Worm (Caenorhabditis elegans): ENCODE data around the gene paml-1.

The paml-1 gene

DNA sequence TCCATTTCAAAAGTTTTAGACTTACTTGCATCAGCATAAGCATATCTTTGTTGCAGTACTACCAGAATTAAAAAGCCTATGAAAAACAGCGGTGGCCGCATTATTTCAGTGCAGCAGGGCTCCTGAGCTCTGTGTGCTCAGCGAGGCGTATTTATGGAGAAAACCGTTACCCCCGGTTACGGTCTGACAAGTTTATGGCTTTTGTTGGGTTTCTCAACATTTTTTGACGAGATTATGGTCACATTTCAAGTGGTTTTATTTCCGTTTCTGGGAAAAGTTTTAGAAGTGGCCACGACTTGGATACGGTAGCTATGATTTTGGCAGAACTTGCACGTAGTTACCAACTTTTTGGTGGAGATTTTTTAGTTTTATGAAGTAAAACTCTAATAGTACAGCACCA is at the start of gene paml-1:
Gene paml-1, minus strand, starts transcription at position 101 of the 400 bp plus-strand sequence.
- TF ChIP-seq Y55F3AM.14 (GFP tag; optimal IDR thresholded peaks at IDR 0.05) (no peak), elt-1 (tag; optimal IDR thresholded peaks at IDR 0.05) (no peak)

DNA sequence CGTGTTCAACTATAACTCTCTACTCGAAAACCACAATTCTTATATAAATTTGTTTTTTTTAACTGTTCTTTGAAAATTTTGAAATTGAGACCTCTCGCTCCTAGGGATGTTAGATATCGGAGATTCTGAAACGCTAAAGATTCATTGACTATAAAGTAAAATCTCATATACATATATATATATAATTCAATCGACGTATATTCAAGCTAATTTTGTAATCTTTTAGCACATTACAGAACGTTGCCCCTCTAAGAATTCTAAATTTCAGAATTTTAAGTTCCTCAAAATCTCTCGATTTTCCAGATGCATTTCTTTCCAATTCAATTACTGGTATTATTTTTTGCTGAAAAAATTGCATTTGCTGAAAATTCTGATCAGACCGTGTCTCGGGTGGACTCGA is 44.9 kb upstream of the paml-1 start, which contains the start of gene pad-2:
Gene pad-2, plus strand, starts transcription at position 301 of the 400 bp plus-strand sequence.
- TF ChIP-seq nhr-11 (tag; optimal IDR thresholded peaks at IDR 0.05) (no peak), nhr-6 (tag; optimal IDR thresholded peaks at IDR 0.05) (no peak), blmp-1 (tag; optimal IDR thresholded peaks at IDR 0.05; ENCODE audit: insufficient read depth) (no peak), nhr-77 (tag; optimal IDR thresholded peaks at IDR 0.05) (no peak), sma-3 (GFP tag; optimal IDR thresholded peaks at IDR 0.05) (no peak), crh-2 (tag; optimal IDR thresholded peaks at IDR 0.05) (no peak), ztf-11 (tag; optimal IDR thresholded peaks at IDR 0.05) (no peak), unc-39 (tag; optimal IDR thresholded peaks at IDR 0.05) (no peak), ceh-82 (tag; optimal IDR thresholded peaks at IDR 0.05) (no peak), nhr-129 (tag; optimal IDR thresholded peaks at IDR 0.05) (no peak), nhr-25 (tag; optimal IDR thresholded peaks at IDR 0.05) (no peak)

ce11 chrIII:10271807-10272206 is 37.9 kb upstream of the paml-1 start:
- TF ChIP-seq ztf-11 (tag; optimal IDR thresholded peaks at IDR 0.05) (no peak), alr-1 (tag; optimal IDR thresholded peaks at IDR 0.05) (no peak), F13H6.1 (tag; optimal IDR thresholded peaks at IDR 0.05) (no peak), sma-3 (GFP tag; optimal IDR thresholded peaks at IDR 0.05) (no peak), nhr-21 (tag; optimal IDR thresholded peaks at IDR 0.05) (no peak), unc-62 (GFP tag; optimal IDR thresholded peaks at IDR 0.05) (no peak), ztf-4 (tag; optimal IDR thresholded peaks at IDR 0.05) (no peak), C34F6.9 (tag; optimal IDR thresholded peaks at IDR 0.05) (no peak), R02D3.7 (tag; optimal IDR thresholded peaks at IDR 0.05) (no peak), snpc-4 (tag; optimal IDR thresholded peaks at IDR 0.05) (no peak), nhr-25 (tag; optimal IDR thresholded peaks at IDR 0.05) (no peak), ceh-82 (tag; optimal IDR thresholded peaks at IDR 0.05) (no peak), elt-3 (tag; optimal IDR thresholded peaks at IDR 0.05) (no peak), nhr-10 (tag; optimal IDR thresholded peaks at IDR 0.05) (no peak), peb-1 (tag; optimal IDR thresholded peaks at IDR 0.05) (no peak), aly-2 (tag; optimal IDR thresholded peaks at IDR 0.05) (no peak), nhr-77 (tag; optimal IDR thresholded peaks at IDR 0.05) (no peak), nhr-11 (tag; optimal IDR thresholded peaks at IDR 0.05) (no peak), lin-13 (GFP tag; optimal IDR thresholded peaks at IDR 0.05) (no peak), mdl-1 (tag; optimal IDR thresholded peaks at IDR 0.05) (no peak)

DNA sequence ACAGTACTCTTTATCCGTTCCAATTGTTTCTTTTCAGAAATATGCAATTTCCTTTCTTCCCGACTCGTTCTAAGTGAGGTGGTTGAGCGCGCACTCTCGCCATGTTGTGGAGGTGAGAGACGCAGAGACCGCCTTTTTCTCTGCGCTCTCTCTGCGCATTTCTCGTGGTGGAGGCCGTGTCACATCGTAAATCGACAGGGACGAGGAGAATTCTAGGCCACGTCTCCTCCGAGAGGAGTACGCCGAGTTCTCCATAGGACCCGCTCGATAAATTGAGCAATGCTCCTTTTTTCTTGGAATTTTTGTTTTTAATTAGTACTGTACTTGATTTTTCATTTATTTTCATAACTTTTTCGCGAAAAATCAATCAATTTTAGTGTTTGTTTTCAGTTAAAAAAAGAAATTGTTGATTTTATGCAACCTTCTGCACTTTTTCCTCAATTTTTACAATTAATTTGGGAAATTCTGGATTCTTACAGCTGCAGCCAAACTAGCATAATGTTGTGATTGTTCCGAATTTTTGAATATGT is 37.0 kb upstream of the paml-1 start, which contains the start of gene cnk-1:
Gene cnk-1, plus strand, starts transcription at position 480 of the 530 bp plus-strand sequence.
- peak; percentile 63 to 84 for TF ChIP-seq lsy-2 (tag; optimal IDR thresholded peaks at IDR 0.05)
- no peak for TF ChIP-seq nhr-11 (tag; optimal IDR thresholded peaks at IDR 0.05)
- no peak for TF ChIP-seq nhr-10 (tag; optimal IDR thresholded peaks at IDR 0.05)
- no peak for TF ChIP-seq ZK546.5 (tag; optimal IDR thresholded peaks at IDR 0.05)
- TF ChIP-seq nhr-77 (tag; optimal IDR thresholded peaks at IDR 0.05): no peak
- no peak for TF ChIP-seq nhr-23 (tag; optimal IDR thresholded peaks at IDR 0.05)
- TF ChIP-seq C34F6.9 (tag; optimal IDR thresholded peaks at IDR 0.05): peak; percentile 62
- no peak for TF ChIP-seq zag-1 (tag; optimal IDR thresholded peaks at IDR 0.05)
- no peak for TF ChIP-seq nhr-12 (tag; optimal IDR thresholded peaks at IDR 0.05)
- no peak for TF ChIP-seq elt-1 (tag; optimal IDR thresholded peaks at IDR 0.05)
- TF ChIP-seq ztf-11 (tag; optimal IDR thresholded peaks at IDR 0.05): no peak
- TF ChIP-seq mdl-1 (tag; optimal IDR thresholded peaks at IDR 0.05): peak in 1 of 2 experiments; percentile 24
- TF ChIP-seq gmeb-1 (tag; optimal IDR thresholded peaks at IDR 0.05): peak; percentile 71
- no peak for TF ChIP-seq ztf-1 (GFP tag; conservative IDR thresholded peaks at IDR 0.05)
- TF ChIP-seq Y55F3AM.14 (GFP tag; optimal IDR thresholded peaks at IDR 0.05): no peak
- no peak for TF ChIP-seq egl-27 (tag; optimal IDR thresholded peaks at IDR 0.05)
- TF ChIP-seq sma-3 (GFP tag; optimal IDR thresholded peaks at IDR 0.05): peak; percentile 82
- TF ChIP-seq ztf-4 (tag; optimal IDR thresholded peaks at IDR 0.05): no peak
- TF ChIP-seq F13H6.1 (tag; optimal IDR thresholded peaks at IDR 0.05): peak; percentile 81
- no peak for TF ChIP-seq ceh-16 (tag; optimal IDR thresholded peaks at IDR 0.05)
- TF ChIP-seq elt-3 (tag; optimal IDR thresholded peaks at IDR 0.05): no peak
- TF ChIP-seq snpc-4 (tag; optimal IDR thresholded peaks at IDR 0.05): no peak
- peak; percentile 13 for TF ChIP-seq fos-1 (tag; optimal IDR thresholded peaks at IDR 0.05)
- TF ChIP-seq peb-1 (tag; optimal IDR thresholded peaks at IDR 0.05): no peak
- peak; percentile 36 for TF ChIP-seq nhr-21 (tag; optimal IDR thresholded peaks at IDR 0.05)
- peak; percentile 80 for TF ChIP-seq unc-55 (GFP tag; optimal IDR thresholded peaks at IDR 0.05)
- TF ChIP-seq R02D3.7 (tag; optimal IDR thresholded peaks at IDR 0.05): peak; percentile 48
- no peak for TF ChIP-seq skn-1 (tag; optimal IDR thresholded peaks at IDR 0.05)
- TF ChIP-seq nhr-25 (tag; optimal IDR thresholded peaks at IDR 0.05): peak; percentile 56
- TF ChIP-seq sma-9 (GFP tag; optimal IDR thresholded peaks at IDR 0.05): peak; percentile 74
- no peak for TF ChIP-seq sma-9 (tag; optimal IDR thresholded peaks at IDR 0.05)
- peak; percentile 8 for TF ChIP-seq mab-5 (tag; optimal IDR thresholded peaks at IDR 0.05)
- no peak for TF ChIP-seq nhr-237 (tag; optimal IDR thresholded peaks at IDR 0.05)
- TF ChIP-seq sem-4 (tag; optimal IDR thresholded peaks at IDR 0.05): peak; percentile 13
- no peak for TF ChIP-seq ceh-82 (tag; optimal IDR thresholded peaks at IDR 0.05)
- TF ChIP-seq blmp-1 (tag; optimal IDR thresholded peaks at IDR 0.05; ENCODE audit: insufficient read depth): no peak
- TF ChIP-seq nhr-129 (tag; optimal IDR thresholded peaks at IDR 0.05): peak; percentile 59
- TF ChIP-seq dmd-4 (tag; optimal IDR thresholded peaks at IDR 0.05): no peak
- peak; percentile 57 for TF ChIP-seq lin-13 (GFP tag; optimal IDR thresholded peaks at IDR 0.05)

Measured in whole organism, L2 larva.